Fruit fly (Drosophila melanogaster) whole organism, embryonic: Measurements from ENCODE around the gene CG13247.
A peak's percentile ranks its signal among the peaks of the same experiment; 100 is the strongest.

Experiments
- Atf3 ChIP-seq: fragments of 200-800 bp; sonication (Bioruptor generic); optimal IDR thresholded peaks from 3 replicates; lab custom pipeline; 2016; ENCODE audit warnings: missing biosample characterization, missing genetic modification characterization
- BtbVII ChIP-seq: fragments of 200-800 bp; sonication (Bioruptor generic); optimal IDR thresholded peaks from 3 replicates; lab custom pipeline; 2017; ENCODE audit warnings: missing biosample characterization, mild to moderate bottlenecking, missing genetic modification characterization
- CG10959 ChIP-seq: fragments of 200-800 bp; sonication (Bioruptor generic); IDR thresholded peaks from 2 replicates; pipeline ENCODE4 v1.3.6; 2022; ENCODE audit warnings: missing biosample characterization, missing genetic modification characterization
- CG13287 ChIP-seq: fragments of 200-800 bp; sonication (Bioruptor generic); IDR thresholded peaks from 2 replicates; pipeline ENCODE4 v1.3.6; 2022; ENCODE audit warnings: missing biosample characterization, missing genetic modification characterization; ENCODE audit not compliant: partially characterized antibody
- CG13424 ChIP-seq: fragments of 200-800 bp; sonication (Bioruptor generic); optimal IDR thresholded peaks from 2 replicates; lab custom pipeline; 2019; ENCODE audit warnings: missing biosample characterization, mild to moderate bottlenecking, missing genetic modification characterization, moderate library complexity
- CG14710 ChIP-seq: fragments of 200-800 bp; sonication (Bioruptor generic); optimal IDR thresholded peaks from 3 replicates; lab custom pipeline; 2019; ENCODE audit warnings: missing biosample characterization, mild to moderate bottlenecking, missing genetic modification characterization, moderate library complexity
- CG17186 ChIP-seq: fragments of 200-800 bp; sonication (Bioruptor generic); optimal IDR thresholded peaks from 3 replicates; lab custom pipeline; 2017; ENCODE audit warnings: missing biosample characterization, missing genetic modification reagents, missing genetic modification characterization
- CG17328 ChIP-seq: fragments of 200-800 bp; sonication (Bioruptor generic); IDR thresholded peaks from 2 replicates; pipeline ENCODE4 v1.3.6; 2022; ENCODE audit warnings: missing biosample characterization, missing genetic modification characterization
- CG17802 ChIP-seq: fragments of 200-800 bp; sonication (Bioruptor generic); optimal IDR thresholded peaks from 2 replicates; lab custom pipeline; 2018; ENCODE audit warnings: missing biosample characterization, mild to moderate bottlenecking, missing genetic modification characterization, moderate library complexity
- CG2120 ChIP-seq: fragments of 200-800 bp; sonication (Bioruptor generic); optimal IDR thresholded peaks from 3 replicates; lab custom pipeline; 2016; ENCODE audit warnings: missing biosample characterization, missing genetic modification characterization
- CG30020 ChIP-seq: fragments of 200-800 bp; optimal IDR thresholded peaks from 2 replicates; lab custom pipeline; 2019; ENCODE audit warnings: missing biosample characterization, mild to moderate bottlenecking, missing genetic modification characterization, moderate library complexity
- CG30431 ChIP-seq: fragments of 200-800 bp; sonication (Bioruptor generic); optimal IDR thresholded peaks from 2 replicates; lab custom pipeline; 2017; ENCODE audit warnings: missing biosample characterization, missing genetic modification characterization
- CG3163 ChIP-seq: fragments of 200-800 bp; sonication (Bioruptor generic); optimal IDR thresholded peaks from 3 replicates; lab custom pipeline; 2016; ENCODE audit warnings: missing biosample characterization, missing genetic modification characterization
- CG34224 ChIP-seq: fragments of 200-800 bp; sonication (Bioruptor generic); IDR thresholded peaks from 3 replicates; pipeline ENCODE4 v1.3.6; 2022; ENCODE audit warnings: missing biosample characterization, missing genetic modification characterization; ENCODE audit not compliant: partially characterized antibody
- CG3726 ChIP-seq: fragments of 200-800 bp; sonication (Bioruptor generic); IDR thresholded peaks from 3 replicates; pipeline ENCODE4, ENCODE4 v1.3.6; 2022; ENCODE audit warnings: missing biosample characterization, missing genetic modification characterization
- CG3847 ChIP-seq: fragments of 200-800 bp; sonication (Bioruptor generic); IDR thresholded peaks from 2 replicates; pipeline ENCODE4 v1.3.6; 2022; ENCODE audit warnings: missing biosample characterization, missing genetic modification characterization
- CG4282 ChIP-seq: fragments of 200-800 bp; sonication (Bioruptor generic); optimal IDR thresholded peaks from 2 replicates; lab custom pipeline; 2016; ENCODE audit warnings: missing biosample characterization, missing genetic modification characterization
- CG5180 ChIP-seq: fragments of 200-800 bp; sonication (Bioruptor generic); optimal IDR thresholded peaks from 3 replicates; lab custom pipeline; 2017; ENCODE audit warnings: missing biosample characterization, missing genetic modification characterization, mild to moderate bottlenecking, moderate library complexity, missing genetic modification reagents
- CG5245 ChIP-seq: fragments of 200-800 bp; sonication (Bioruptor generic); optimal IDR thresholded peaks from 3 replicates; lab custom pipeline; 2016; ENCODE audit warnings: missing biosample characterization, missing genetic modification characterization
- CG6683 ChIP-seq: fragments of 200-800 bp; sonication (Bioruptor generic); optimal IDR thresholded peaks from 2 replicates; lab custom pipeline; 2017; ENCODE audit warnings: missing biosample characterization, mild to moderate bottlenecking, missing genetic modification characterization, missing genetic modification reagents
- CG7556 ChIP-seq: fragments of 200-800 bp; sonication (Bioruptor generic); optimal IDR thresholded peaks from 2 replicates; lab custom pipeline; 2017; ENCODE audit warnings: missing biosample characterization, mild to moderate bottlenecking, missing genetic modification characterization
- CG8281 ChIP-seq: fragments of 200-800 bp; sonication (Bioruptor generic); optimal IDR thresholded peaks from 2 replicates; lab custom pipeline; 2018; ENCODE audit warnings: missing biosample characterization, mild to moderate bottlenecking, missing genetic modification characterization, moderate library complexity
- CG8290 ChIP-seq, 3 experiments: fragments of 200-800 bp; sonication (Bioruptor generic); optimal IDR thresholded peaks; 2 replicates each; lab custom pipeline; 2016 to 2019; ENCODE audit warnings: missing biosample characterization in 3 of 3, missing genetic modification characterization in 3 of 3, mild to moderate bottlenecking in 2 of 3, moderate library complexity in 1 of 3
- CG8924 ChIP-seq: fragments of 200-800 bp; optimal IDR thresholded peaks from 3 replicates; lab custom pipeline; 2019; ENCODE audit warnings: missing biosample characterization, mild to moderate bottlenecking, missing genetic modification characterization, moderate library complexity
- Doc2 ChIP-seq: fragments of 200-800 bp; sonication (Bioruptor generic); IDR thresholded peaks from 2 replicates; pipeline ENCODE4 v1.3.6; 2022; ENCODE audit warnings: missing biosample characterization, missing genetic modification characterization
- Ets65A ChIP-seq: fragments of 200-800 bp; sonication (Bioruptor generic); peaks from one replicate; lab custom pipeline; 2016; ENCODE audit warnings: missing biosample characterization, missing genetic modification characterization
- H15 ChIP-seq: fragments of 200-800 bp; sonication (Bioruptor generic); IDR thresholded peaks from 3 replicates; pipeline ENCODE4 v1.3.6; 2022; ENCODE audit warnings: missing biosample characterization, missing genetic modification characterization
- Mrtf ChIP-seq: fragments of 200-800 bp; sonication (Bioruptor generic); IDR thresholded peaks from 3 replicates; pipeline ENCODE4 v1.3.6; 2022; ENCODE audit warnings: missing biosample characterization, missing genetic modification characterization
- Ravus ChIP-seq: fragments of 200-800 bp; sonication (Bioruptor generic); IDR thresholded peaks from 2 replicates; pipeline ENCODE4 v1.3.6; 2022; ENCODE audit warnings: missing biosample characterization, missing genetic modification characterization
- Sry-β ChIP-seq: fragments of 200-800 bp; sonication (Bioruptor generic); optimal IDR thresholded peaks from 2 replicates; lab custom pipeline; 2018; ENCODE audit warnings: missing biosample characterization, mild to moderate bottlenecking, missing genetic modification characterization, moderate library complexity
- Usf ChIP-seq: fragments of 200-800 bp; sonication (Bioruptor generic); optimal IDR thresholded peaks from 2 replicates; lab custom pipeline; 2017; ENCODE audit warnings: missing genotype, missing biosample characterization, missing genetic modification characterization
- bcd ChIP-seq: fragments of 200-800 bp; sonication (Bioruptor generic); optimal IDR thresholded peaks from 2 replicates; lab custom pipeline; 2017; ENCODE audit warnings: missing biosample characterization, mild to moderate bottlenecking, missing genetic modification characterization
- br ChIP-seq: fragments of >200 bp; optimal IDR thresholded peaks from 2 replicates; lab custom pipeline; 2017
- cg ChIP-seq: fragments of 200-800 bp; sonication (Bioruptor generic); optimal IDR thresholded peaks from 3 replicates; lab custom pipeline; 2019; ENCODE audit warnings: missing biosample characterization, mild to moderate bottlenecking, missing genetic modification characterization, moderate library complexity
- chinmo ChIP-seq: fragments of 200-800 bp; sonication (Bioruptor generic); IDR thresholded peaks from 4 replicates; pipeline ENCODE4 v1.3.6; 2022; ENCODE audit warnings: missing biosample characterization, missing genetic modification characterization; ENCODE audit not compliant: partially characterized antibody
- dmrt99B ChIP-seq: fragments of 200-800 bp; sonication (Bioruptor generic); optimal IDR thresholded peaks from 2 replicates; lab custom pipeline; 2018; ENCODE audit warnings: missing biosample characterization, mild to moderate bottlenecking, missing genetic modification characterization, moderate library complexity
- en ChIP-seq: fragments of 200-800 bp; sonication (Bioruptor generic); optimal IDR thresholded peaks from 2 replicates; lab custom pipeline; 2016; ENCODE audit warnings: missing biosample characterization, missing genetic modification characterization
- gce ChIP-seq: fragments of 200-800 bp; sonication (Bioruptor generic); IDR thresholded peaks from 3 replicates; pipeline ENCODE4 v1.3.6; 2022; ENCODE audit warnings: missing biosample characterization, missing genetic modification characterization
- jigr1 ChIP-seq: fragments of 200-800 bp; sonication (Bioruptor generic); IDR thresholded peaks from 3 replicates; pipeline ENCODE4 v1.3.6; 2022; ENCODE audit warnings: missing biosample characterization, missing genetic modification characterization
- knrl ChIP-seq: fragments of 200-800 bp; sonication (Bioruptor generic); IDR thresholded peaks from 3 replicates; pipeline ENCODE4 v1.3.6; 2022; ENCODE audit warnings: missing biosample characterization, missing genetic modification characterization; ENCODE audit not compliant: partially characterized antibody
- lola ChIP-seq, 3 experiments: fragments of >200 bp in 2 of 3; fragments of 200-800 bp in 1 of 3; sonication (Bioruptor generic) in 1 of 3; optimal IDR thresholded peaks; 2 replicates each; lab custom pipeline; 2017 to 2019; ENCODE audit warnings: missing biosample characterization in 3 of 3, missing genetic modification characterization in 3 of 3, mild to moderate bottlenecking in 1 of 3, moderate library complexity in 1 of 3
- maf-S ChIP-seq: fragments of 200-800 bp; sonication (Bioruptor generic); optimal IDR thresholded peaks from 2 replicates; lab custom pipeline; 2016; ENCODE audit warnings: missing biosample characterization, missing genetic modification characterization
- scrt ChIP-seq: fragments of 200-800 bp; sonication (Bioruptor generic); optimal IDR thresholded peaks from 2 replicates; lab custom pipeline; 2018; ENCODE audit warnings: missing biosample characterization, mild to moderate bottlenecking, missing genetic modification characterization, moderate library complexity
- shn ChIP-seq: fragments of 200-800 bp; sonication (Bioruptor generic); optimal IDR thresholded peaks from 3 replicates; lab custom pipeline; 2016; ENCODE audit warnings: missing biosample characterization, missing genetic modification characterization
- stc ChIP-seq: fragments of 200-800 bp; sonication (Bioruptor generic); IDR thresholded peaks from 2 replicates; pipeline ENCODE4 v1.3.6; 2022; ENCODE audit warnings: missing biosample characterization, missing genetic modification characterization
- tgo ChIP-seq: fragments of 200-800 bp; sonication (Bioruptor generic); IDR thresholded peaks from 3 replicates; pipeline ENCODE4 v1.3.6; 2022; ENCODE audit warnings: missing biosample characterization, missing genetic modification characterization
- tll ChIP-seq, 2 experiments: fragments of 200-800 bp in 1 of 2; fragments of >200 bp in 1 of 2; sonication (Bioruptor generic) in 1 of 2; optimal IDR thresholded peaks; 2 replicates each; lab custom pipeline; 2017 to 2019; ENCODE audit warnings: missing biosample characterization in 2 of 2, missing genetic modification characterization in 2 of 2, mild to moderate bottlenecking in 1 of 2, moderate library complexity in 1 of 2
- ttk ChIP-seq: fragments of 200-800 bp; sonication (Bioruptor generic); IDR thresholded peaks from 2 replicates; pipeline ENCODE4 v2.1.2; 2022; ENCODE audit warnings: missing biosample characterization, missing genetic modification characterization

Gene CG13247

dm6 chr3L:20347762-20348580 is 22.1 kb upstream of the CG13247 start, which contains the start of the genes Rbbp5 and eRF1 (continued):
- TF ChIP-seq CG34224 (GFP tag; lab: Robert Waterston, UW) (peak; percentile 85), CG17328 (GFP tag; lab: Robert Waterston, UW) (peak; percentile 75), CG8924 (tag; lab: Kevin White, UChicago) (peak; percentile 85), CG3163 (GFP tag; lab: Kevin White, UChicago) (no peak), CG2120 (GFP tag; lab: Kevin White, UChicago) (peak; percentile 87), bcd (peak; percentile 70), CG6683 (GFP tag; lab: Kevin White, UChicago) (no peak), CG13287 (GFP tag; lab: Robert Waterston, UW) (peak; percentile 86), CG30431 (GFP tag; lab: Kevin White, UChicago) (no peak), CG10959 (GFP tag; lab: Robert Waterston, UW) (no peak; the same call in 1 of the 2 replicates), CG3847 (GFP tag; lab: Robert Waterston, UW) (peak; percentile 85), dmrt99B (no peak), CG3726 (peak; percentile 59; the same call in 1 of the 3 replicates), CG5245 (GFP tag; lab: Kevin White, UChicago) (peak; percentile 52), Ravus (GFP tag; lab: Robert Waterston, UW) (peak; percentile 40), CG4282 (GFP tag; lab: Kevin White, UChicago) (no peak), Sry-β (GFP tag; lab: Kevin White, UChicago) (no peak), CG17186 (GFP tag; lab: Kevin White, UChicago) (peak; percentile 48), CG13424 (tag; lab: Kevin White, UChicago) (peak; percentile 83), Doc2 (GFP tag; lab: Robert Waterston, UW) (no peak), CG5180 (no peak), chinmo (GFP tag; lab: Robert Waterston, UW) (no peak), Usf (GFP tag; lab: Kevin White, UChicago) (no peak), CG17802 (peak; percentile 50), stc (GFP tag; lab: Robert Waterston, UW) (peak; percentile 52; the same call in 1 of the 2 replicates), cg (GFP tag; lab: Kevin White, UChicago) (no peak), lola (GFP tag; optimal IDR thresholded peaks at IDR 0.05; lab: Kevin White, UChicago) (peak in 1 of 3 experiments; percentile 77), Mrtf (GFP tag; lab: Robert Waterston, UW) (no peak), Atf3 (GFP tag; lab: Kevin White, UChicago) (peak; percentile 50), en (GFP tag; lab: Kevin White, UChicago) (no peak), CG8290 (GFP tag; optimal IDR thresholded peaks at IDR 0.05; lab: Kevin White, UChicago) (peak; percentile 83), CG8290 (tag; optimal IDR thresholded peaks at IDR 0.05; lab: Kevin White, UChicago) (peak; percentile 9 to 63), BtbVII (GFP tag; lab: Kevin White, UChicago) (peak; percentile 47), gce (GFP tag; lab: Robert Waterston, UW) (no peak), knrl (GFP tag; lab: Robert Waterston, UW) (peak; percentile 93), CG7556 (GFP tag; lab: Kevin White, UChicago) (peak; percentile 75), shn (GFP tag; lab: Kevin White, UChicago) (peak; percentile 42), br (lab: Kevin White, UChicago) (no peak), scrt (GFP tag; lab: Kevin White, UChicago) (no peak), CG30020 (peak; percentile 74), tll (GFP tag; optimal IDR thresholded peaks at IDR 0.05; lab: Kevin White, UChicago) (no peak), CG8281 (tag; lab: Kevin White, UChicago) (no peak), jigr1 (no peak), CG14710 (peak; percentile 86), maf-S (GFP tag; lab: Kevin White, UChicago) (peak; percentile 59), ttk (no peak; the same call in 1 of the 2 replicates), tgo (GFP tag; lab: Robert Waterston, UW) (peak; percentile 79), Ets65A (peak; percentile 96), H15 (GFP tag; lab: Robert Waterston, UW) (peak; percentile 70; the same call in 1 of the 3 replicates)
